Worm (Caenorhabditis elegans): ENCODE data around the gene dmd-7.

dmd-7 gene

DNA sequence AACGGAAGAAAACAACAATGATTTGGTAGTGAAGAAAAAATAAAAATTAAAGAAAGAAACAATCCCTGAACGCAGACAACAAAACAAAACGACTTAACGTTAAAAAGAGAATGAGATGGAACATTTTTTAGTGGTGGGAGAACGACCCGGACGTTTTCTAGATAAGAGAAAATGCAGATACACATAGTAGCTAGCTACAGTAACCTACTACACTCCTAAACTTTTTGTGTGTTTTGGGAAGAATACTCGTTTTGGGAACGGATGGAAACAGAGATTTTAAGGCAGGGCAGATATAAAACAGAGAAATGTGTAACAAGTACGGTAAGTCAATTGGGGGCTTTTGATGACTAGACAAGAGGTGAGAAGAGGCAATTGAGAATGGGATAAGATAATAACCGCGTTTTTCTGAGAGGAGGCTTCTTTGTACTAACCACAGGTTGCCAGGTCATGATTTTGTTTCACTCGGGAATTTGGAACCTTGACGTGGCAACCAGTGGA, 23.9 kb upstream of the dmd-7 start (continued):
- no peak for TF ChIP-seq mdl-1 (tag; optimal IDR thresholded peaks at IDR 0.05)
- TF ChIP-seq nhr-48 (tag; optimal IDR thresholded peaks at IDR 0.05), result no peak
- TF ChIP-seq ztf-7 (tag; optimal IDR thresholded peaks at IDR 0.05), result no peak
- no peak for TF ChIP-seq ctbp-1 (GFP tag; IDR thresholded peaks at IDR 0.05)
- peak in 1 of 2 experiments; percentile 99 for TF ChIP-seq unc-62 (GFP tag; optimal IDR thresholded peaks at IDR 0.05 in 1 of 2)
- no peak for TF ChIP-seq unc-62 (tag; optimal IDR thresholded peaks at IDR 0.05)
- TF ChIP-seq arid-1 (GFP tag; conservative IDR thresholded peaks at IDR 0.05), result no peak
- TF ChIP-seq daf-12 (tag; optimal IDR thresholded peaks at IDR 0.05), result no peak
- TF ChIP-seq dmd-8 (GFP tag; IDR thresholded peaks at IDR 0.05), result no peak
- no peak for TF ChIP-seq lin-13 (GFP tag; optimal IDR thresholded peaks at IDR 0.05)
- no peak for TF ChIP-seq sdz-12 (GFP tag; optimal IDR thresholded peaks at IDR 0.05)
- no peak for TF ChIP-seq ceh-32 (tag; optimal IDR thresholded peaks at IDR 0.05; ENCODE audit: poor library complexity)
- TF ChIP-seq Y48G9A.11 (GFP tag; IDR thresholded peaks at IDR 0.05), result no peak
- no peak; the same call in 1 of the 2 replicates for TF ChIP-seq lin-1 (GFP tag; IDR thresholded peaks at IDR 0.05)
- no peak for TF ChIP-seq mxl-3 (GFP tag; optimal IDR thresholded peaks at IDR 0.05)
- peak; percentile 31; the same call in 1 of the 2 replicates for TF ChIP-seq D1046.2 (GFP tag; IDR thresholded peaks at IDR 0.05)
- TF ChIP-seq nhr-237 (tag; optimal IDR thresholded peaks at IDR 0.05), result no peak
- TF ChIP-seq aly-2 (tag; optimal IDR thresholded peaks at IDR 0.05), result no peak
- TF ChIP-seq pqm-1 (tag; optimal IDR thresholded peaks at IDR 0.05), result peak; percentile 35
- TF ChIP-seq zag-1 (tag; optimal IDR thresholded peaks at IDR 0.05), result no peak
- peak; percentile 50 for TF ChIP-seq jun-1 (tag; optimal IDR thresholded peaks at IDR 0.05)
- TF ChIP-seq nhr-28 (tag; optimal IDR thresholded peaks at IDR 0.05), result peak; percentile 15
- TF ChIP-seq nhr-41 (GFP tag; IDR thresholded peaks at IDR 0.05), result no peak

DNA sequence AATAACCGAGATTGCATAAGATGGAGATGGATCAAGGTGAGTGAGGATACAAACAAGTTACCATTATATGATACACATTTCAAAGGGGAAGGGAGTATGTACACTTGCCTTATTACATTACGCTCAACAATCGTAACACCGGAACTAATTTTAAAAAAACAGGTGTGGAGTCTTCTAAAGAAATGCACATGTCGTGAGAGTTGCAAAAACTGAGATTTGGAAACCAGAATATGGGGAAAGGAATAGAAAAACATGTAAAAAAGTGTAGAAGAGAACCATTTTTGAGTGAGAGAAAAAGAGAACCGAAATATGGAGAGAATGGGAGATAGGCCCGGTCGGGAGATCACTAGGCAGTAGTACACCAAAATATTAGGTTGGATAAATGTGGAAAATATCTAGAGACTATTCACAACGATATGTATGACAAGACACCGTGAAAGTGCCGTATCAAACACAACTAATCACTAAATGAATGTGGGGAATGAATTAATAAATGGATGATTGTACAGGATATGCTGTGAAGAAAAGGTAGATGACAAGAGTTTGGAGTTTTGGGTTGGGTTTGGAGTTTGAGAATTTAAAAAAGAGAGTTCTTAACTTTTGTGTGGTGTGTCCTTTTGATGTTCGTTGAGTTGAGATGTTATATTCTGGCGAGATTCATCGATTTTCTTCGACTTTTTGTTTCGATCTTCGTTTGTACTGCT, 23.3 kb upstream of the dmd-7 start:
- TF ChIP-seq skn-1 (tag; optimal IDR thresholded peaks at IDR 0.05) (no peak), tra-1 (GFP tag; IDR thresholded peaks at IDR 0.05) (no peak), lim-7 (GFP tag; IDR thresholded peaks at IDR 0.05) (0 out of 2 replicates have a peak, but pooled peaks have one; percentile 10), duxl-1 (tag; optimal IDR thresholded peaks at IDR 0.05; ENCODE audit: poor library complexity) (peak; percentile 48), zip-2 (tag; optimal IDR thresholded peaks at IDR 0.05) (peak; percentile 34), T20F7.1 (GFP tag; optimal IDR thresholded peaks at IDR 0.05) (peak; percentile 8), ama-1 (optimal IDR thresholded peaks at IDR 0.05) (peak; percentile 50), F26F4.8 (GFP tag; conservative IDR thresholded peaks at IDR 0.05) (no peak), unc-62 (GFP tag; optimal IDR thresholded peaks at IDR 0.05 in 1 of 2) (peak in 1 of 2 experiments; percentile 71), unc-62 (tag; optimal IDR thresholded peaks at IDR 0.05) (no peak), lin-1 (GFP tag; IDR thresholded peaks at IDR 0.05) (0 out of 2 replicates have a peak, but pooled peaks have one; percentile 7), mdt-29 (GFP tag; IDR thresholded peaks at IDR 0.05) (no peak), daf-16 (GFP tag; optimal IDR thresholded peaks at IDR 0.05) (no peak), daf-16 (tag; optimal IDR thresholded peaks at IDR 0.05) (peak; percentile 5), gei-8 (GFP tag; optimal IDR thresholded peaks at IDR 0.05) (no peak), lin-38 (GFP tag; IDR thresholded peaks at IDR 0.05) (peak; percentile 4; the same call in 1 of the 2 replicates), hlh-11 (tag; optimal IDR thresholded peaks at IDR 0.05) (no peak), ceh-20 (GFP tag; IDR thresholded peaks at IDR 0.05) (no peak), aha-1 (tag) (peak; percentile 95)

ce11 chrV:6224019-6224335, 22.8 kb upstream of the dmd-7 start:
- no peak for TF ChIP-seq madf-5 (GFP tag; IDR thresholded peaks at IDR 0.05)
- TF ChIP-seq sdz-12 (GFP tag; optimal IDR thresholded peaks at IDR 0.05), result no peak
- peak; percentile 65 for TF ChIP-seq egl-43 (GFP tag; IDR thresholded peaks at IDR 0.05)
- TF ChIP-seq zfp-2 (tag; optimal IDR thresholded peaks at IDR 0.05), result no peak
- no peak for TF ChIP-seq Y75B8A.6 (GFP tag; IDR thresholded peaks at IDR 0.05)
- peak; percentile 42; the same call in 1 of the 2 replicates for TF ChIP-seq dmd-9 (GFP tag; IDR thresholded peaks at IDR 0.05)
- no peak for TF ChIP-seq nhr-102 (tag; optimal IDR thresholded peaks at IDR 0.05)
- no peak for TF ChIP-seq hlh-11 (tag; optimal IDR thresholded peaks at IDR 0.05)
- no peak for TF ChIP-seq rbr-2 (tag; optimal IDR thresholded peaks at IDR 0.05)
- TF ChIP-seq set-16 (GFP tag; IDR thresholded peaks at IDR 0.05), result peak; percentile 57; the same call in 1 of the 2 replicates
- no peak for TF ChIP-seq zip-11 (GFP tag; IDR thresholded peaks at IDR 0.05)
- TF ChIP-seq lin-38 (GFP tag; IDR thresholded peaks at IDR 0.05), result no peak
- TF ChIP-seq lim-7 (GFP tag; IDR thresholded peaks at IDR 0.05), result no peak; the same call in 1 of the 2 replicates
- no peak for TF ChIP-seq lin-39 (tag; optimal IDR thresholded peaks at IDR 0.05)
- no peak; the same call in 1 of the 2 replicates for TF ChIP-seq zfp-3 (GFP tag; conservative IDR thresholded peaks at IDR 0.05)
- peak; percentile 92 for TF ChIP-seq aha-1 (tag)
